Worm (Caenorhabditis elegans): ENCODE measurements around the gene gem-1.

DNA sequence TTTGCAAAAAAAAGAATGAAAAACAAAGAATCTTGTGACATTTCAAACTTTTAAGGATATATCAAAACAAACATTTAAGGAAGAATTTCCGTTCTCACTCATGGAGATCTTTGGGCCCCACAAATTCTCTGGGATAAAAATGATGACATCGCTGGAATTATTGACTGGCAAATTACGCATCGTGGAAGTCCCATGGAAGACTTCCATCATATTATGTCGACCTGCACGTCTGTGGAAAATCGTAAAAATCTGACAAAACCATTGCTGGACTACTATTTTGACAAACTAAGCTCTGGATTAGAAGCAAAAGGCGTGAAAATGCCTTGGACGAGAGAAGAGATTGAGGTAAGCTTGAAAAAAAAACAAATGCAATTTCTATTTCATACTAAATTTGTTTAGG, 40.7 kb upstream of the gem-1 start:
- TF ChIP-seq aly-2 (tag; optimal IDR thresholded peaks at IDR 0.05) = no peak
- no peak for TF ChIP-seq fos-1 (tag; optimal IDR thresholded peaks at IDR 0.05)
- no peak for TF ChIP-seq skn-1 (tag; optimal IDR thresholded peaks at IDR 0.05)
- TF ChIP-seq F13H6.1 (tag; optimal IDR thresholded peaks at IDR 0.05) = no peak
- TF ChIP-seq ztf-11 (tag; optimal IDR thresholded peaks at IDR 0.05) = no peak
- no peak for TF ChIP-seq lin-13 (GFP tag; optimal IDR thresholded peaks at IDR 0.05)
- no peak for TF ChIP-seq nhr-11 (tag; optimal IDR thresholded peaks at IDR 0.05)

Data from whole organism, L2 larva.